Fruit fly (Drosophila melanogaster) whole organism, embryonic: Measurements from ENCODE around the gene CG32052.

Experiments used
- Asciz ChIP-seq: fragments of 200-800 bp; sonication (Bioruptor generic); optimal IDR thresholded peaks from 2 replicates; lab custom pipeline; 2017; ENCODE audit warnings: missing biosample characterization, mild to moderate bottlenecking, missing genetic modification characterization, missing genetic modification reagents
- CG10654 ChIP-seq: fragments of 200-800 bp; sonication (Bioruptor generic); optimal IDR thresholded peaks from 2 replicates; lab custom pipeline; 2016; ENCODE audit warnings: missing biosample characterization, missing genetic modification characterization
- CG12236 ChIP-seq: fragments of 200-800 bp; sonication (Bioruptor generic); optimal IDR thresholded peaks from 2 replicates; lab custom pipeline; 2016; ENCODE audit warnings: missing biosample characterization, missing genetic modification characterization
- CG12659 ChIP-seq: fragments of 200-800 bp; sonication (Bioruptor generic); optimal IDR thresholded peaks from 3 replicates; lab custom pipeline; 2017; ENCODE audit warnings: mild to moderate bottlenecking, missing biosample characterization, missing genetic modification reagents, missing genetic modification characterization
- CG13775 ChIP-seq: fragments of 200-800 bp; sonication (Bioruptor generic); optimal IDR thresholded peaks from 3 replicates; lab custom pipeline; 2017; ENCODE audit warnings: missing biosample characterization, mild to moderate bottlenecking, missing genetic modification characterization
- CG17359 ChIP-seq: fragments of 200-800 bp; sonication (Bioruptor generic); optimal IDR thresholded peaks from 3 replicates; lab custom pipeline; 2018; ENCODE audit warnings: missing biosample characterization, mild to moderate bottlenecking, missing genetic modification characterization, moderate library complexity
- CG17802 ChIP-seq: fragments of 200-800 bp; sonication (Bioruptor generic); optimal IDR thresholded peaks from 2 replicates; lab custom pipeline; 2018; ENCODE audit warnings: missing biosample characterization, mild to moderate bottlenecking, missing genetic modification characterization, moderate library complexity
- CG1792 ChIP-seq: fragments of 200-800 bp; sonication (Bioruptor generic); optimal IDR thresholded peaks from 2 replicates; lab custom pipeline; 2016; ENCODE audit warnings: missing biosample characterization, missing genetic modification characterization
- CG18619 ChIP-seq: fragments of 200-800 bp; sonication (Bioruptor generic); optimal IDR thresholded peaks from 3 replicates; lab custom pipeline; 2017; ENCODE audit warnings: missing biosample characterization, mild to moderate bottlenecking, missing genetic modification characterization
- CG32772 ChIP-seq: fragments of 200-800 bp; sonication (Bioruptor generic); IDR thresholded peaks from 2 replicates; pipeline ENCODE4 v1.3.6; 2022; ENCODE audit warnings: missing biosample characterization, missing genetic modification characterization
- CG4282 ChIP-seq: fragments of 200-800 bp; sonication (Bioruptor generic); optimal IDR thresholded peaks from 2 replicates; lab custom pipeline; 2016; ENCODE audit warnings: missing biosample characterization, missing genetic modification characterization
- CG6175 ChIP-seq: fragments of 200-800 bp; sonication (Bioruptor generic); IDR thresholded peaks from 3 replicates; pipeline ENCODE4 v1.3.6; 2022; ENCODE audit warnings: missing biosample characterization, missing genetic modification characterization
- CG8281 ChIP-seq: fragments of 200-800 bp; sonication (Bioruptor generic); optimal IDR thresholded peaks from 2 replicates; lab custom pipeline; 2018; ENCODE audit warnings: missing biosample characterization, mild to moderate bottlenecking, missing genetic modification characterization, moderate library complexity
- CG8924 ChIP-seq: fragments of 200-800 bp; optimal IDR thresholded peaks from 3 replicates; lab custom pipeline; 2019; ENCODE audit warnings: missing biosample characterization, mild to moderate bottlenecking, missing genetic modification characterization, moderate library complexity
- CG8944 ChIP-seq: fragments of 200-800 bp; sonication (Bioruptor generic); optimal IDR thresholded peaks from 3 replicates; lab custom pipeline; 2016; ENCODE audit warnings: missing biosample characterization, missing genetic modification characterization
- CrebB ChIP-seq: fragments of 200-800 bp; sonication (Bioruptor generic); optimal IDR thresholded peaks from 3 replicates; lab custom pipeline; 2018; ENCODE audit warnings: missing biosample characterization, mild to moderate bottlenecking, missing genetic modification characterization
- D19A ChIP-seq: fragments of 200-800 bp; optimal IDR thresholded peaks from 3 replicates; lab custom pipeline; 2019; ENCODE audit warnings: missing biosample characterization, mild to moderate bottlenecking, missing genetic modification characterization, moderate library complexity
- Dp ChIP-seq: fragments of 200-800 bp; sonication (Bioruptor generic); optimal IDR thresholded peaks from 2 replicates; lab custom pipeline; 2018; ENCODE audit warnings: missing biosample characterization, mild to moderate bottlenecking, missing genetic modification characterization, moderate library complexity
- Ets65A ChIP-seq: fragments of 200-800 bp; sonication (Bioruptor generic); peaks from one replicate; lab custom pipeline; 2016; ENCODE audit warnings: missing biosample characterization, missing genetic modification characterization
- Hey ChIP-seq: fragments of 200-800 bp; sonication (Bioruptor generic); optimal IDR thresholded peaks from 3 replicates; lab custom pipeline; 2018; ENCODE audit warnings: missing biosample characterization, mild to moderate bottlenecking, missing genetic modification characterization
- Hr39 ChIP-seq: fragments of >200 bp; optimal IDR thresholded peaks from 2 replicates; lab custom pipeline; 2017
- Meics ChIP-seq: fragments of 200-800 bp; sonication (Bioruptor generic); optimal IDR thresholded peaks from 2 replicates; lab custom pipeline; 2017; ENCODE audit warnings: missing biosample characterization, mild to moderate bottlenecking, missing genetic modification characterization
- NFAT ChIP-seq: fragments of 200-800 bp; sonication (Bioruptor generic); IDR thresholded peaks from 2 replicates; pipeline ENCODE4 v1.3.6; 2022; ENCODE audit warnings: missing biosample characterization, missing genetic modification characterization
- NK7.1 ChIP-seq: fragments of 200-800 bp; sonication (Bioruptor generic); optimal IDR thresholded peaks from 3 replicates; lab custom pipeline; 2016; ENCODE audit warnings: missing biosample characterization, missing genetic modification characterization
- Nf-YC ChIP-seq: fragments of 200-800 bp; optimal IDR thresholded peaks from 3 replicates; lab custom pipeline; 2019; ENCODE audit warnings: missing biosample characterization, mild to moderate bottlenecking, missing genetic modification characterization, moderate library complexity
- Oaz ChIP-seq: fragments of 200-800 bp; sonication (Bioruptor generic); IDR thresholded peaks from 2 replicates; pipeline ENCODE4 v1.3.6; 2022; ENCODE audit warnings: missing biosample characterization, missing genetic modification characterization
- Optix ChIP-seq: fragments of 200-800 bp; sonication (Bioruptor generic); IDR thresholded peaks from 3 replicates; pipeline ENCODE4 v1.3.6; 2022; ENCODE audit warnings: missing biosample characterization, missing genetic modification characterization
- PHDP ChIP-seq: fragments of 200-800 bp; sonication (Bioruptor generic); optimal IDR thresholded peaks from 3 replicates; lab custom pipeline; 2018; ENCODE audit warnings: missing biosample characterization, mild to moderate bottlenecking, missing genetic modification characterization, moderate library complexity
- Ptx1 ChIP-seq: fragments of 200-800 bp; sonication (Bioruptor generic); IDR thresholded peaks from 2 replicates; pipeline ENCODE4 v1.3.6; 2022; ENCODE audit warnings: missing biosample characterization, missing genetic modification characterization
- Sox100B ChIP-seq: fragments of 200-800 bp; sonication (Bioruptor generic); optimal IDR thresholded peaks from 3 replicates; lab custom pipeline; 2018; ENCODE audit warnings: missing biosample characterization, mild to moderate bottlenecking, missing genetic modification characterization
- Sox102F ChIP-seq: fragments of 200-800 bp; sonication (Bioruptor generic); optimal IDR thresholded peaks from 2 replicates; lab custom pipeline; 2018; ENCODE audit warnings: missing biosample characterization, mild to moderate bottlenecking, missing genetic modification characterization, moderate library complexity
- ab ChIP-seq: fragments of 200-800 bp; sonication (Bioruptor generic); optimal IDR thresholded peaks from 2 replicates; lab custom pipeline; 2016; ENCODE audit warnings: missing biosample characterization, missing genetic modification characterization
- abd-A ChIP-seq: fragments of 200-800 bp; sonication (Bioruptor generic); optimal IDR thresholded peaks from 3 replicates; lab custom pipeline; 2019; ENCODE audit warnings: missing biosample characterization, mild to moderate bottlenecking, missing genetic modification characterization, moderate library complexity
- ac ChIP-seq: fragments of 200-800 bp; sonication (Bioruptor generic); optimal IDR thresholded peaks from 3 replicates; lab custom pipeline; 2017; ENCODE audit warnings: missing biosample characterization, mild to moderate bottlenecking, missing genetic modification characterization
- cas ChIP-seq: fragments of 200-800 bp; sonication (Bioruptor generic); IDR thresholded peaks from 2 replicates; pipeline ENCODE4 v1.3.6; 2022; ENCODE audit warnings: missing biosample characterization, missing genetic modification characterization
- cg ChIP-seq: fragments of 200-800 bp; sonication (Bioruptor generic); optimal IDR thresholded peaks from 3 replicates; lab custom pipeline; 2019; ENCODE audit warnings: missing biosample characterization, mild to moderate bottlenecking, missing genetic modification characterization, moderate library complexity
- chm ChIP-seq: fragments of 200-800 bp; sonication (Bioruptor generic); IDR thresholded peaks from 2 replicates; pipeline ENCODE4 v1.3.6; 2022; ENCODE audit warnings: missing biosample characterization, missing genetic modification characterization
- crp ChIP-seq, 2 experiments: fragments of 200-800 bp; sonication (Bioruptor generic); optimal IDR thresholded peaks; 2 replicates in 1 of 2; 3 replicates in 1 of 2; lab custom pipeline; 2017; ENCODE audit warnings: missing biosample characterization in 2 of 2, missing genetic modification characterization in 2 of 2, mild to moderate bottlenecking in 1 of 2, moderate library complexity in 1 of 2
- danr ChIP-seq: fragments of 200-800 bp; sonication (Bioruptor generic); IDR thresholded peaks from 2 replicates; pipeline ENCODE4 v1.3.6; 2022; ENCODE audit warnings: missing biosample characterization, missing genetic modification characterization
- esg ChIP-seq: fragments of 200-800 bp; sonication (Bioruptor generic); conservative IDR thresholded peaks from 2 replicates; pipeline ENCODE4 v1.3.6; 2022; ENCODE audit warnings: missing biosample characterization, missing genetic modification characterization
- gce ChIP-seq: fragments of 200-800 bp; sonication (Bioruptor generic); IDR thresholded peaks from 3 replicates; pipeline ENCODE4 v1.3.6; 2022; ENCODE audit warnings: missing biosample characterization, missing genetic modification characterization
- gfzf ChIP-seq: fragments of 200-800 bp; sonication (Bioruptor generic); optimal IDR thresholded peaks from 2 replicates; lab custom pipeline; 2016; ENCODE audit warnings: missing biosample characterization, mild to moderate bottlenecking, missing genetic modification characterization, moderate library complexity
- gt ChIP-seq: fragments of 200-800 bp; sonication (Bioruptor generic); IDR thresholded peaks from 2 replicates; pipeline ENCODE4 v1.3.6; 2022; ENCODE audit warnings: missing biosample characterization, missing genetic modification characterization
- ind ChIP-seq: fragments of 200-800 bp; sonication (Bioruptor generic); optimal IDR thresholded peaks from 3 replicates; lab custom pipeline; 2016; ENCODE audit warnings: missing biosample characterization, missing genetic modification characterization
- lmd ChIP-seq: fragments of 200-800 bp; sonication (Bioruptor generic); IDR thresholded peaks from 2 replicates; pipeline ENCODE4 v1.3.6; 2022; ENCODE audit warnings: missing biosample characterization, missing genetic modification characterization
- pfk ChIP-seq: fragments of 200-800 bp; sonication (Bioruptor generic); optimal IDR thresholded peaks from 2 replicates; lab custom pipeline; 2018; ENCODE audit warnings: missing biosample characterization, mild to moderate bottlenecking, missing genetic modification characterization, moderate library complexity
- pita ChIP-seq: fragments of 200-800 bp; sonication (Bioruptor generic); optimal IDR thresholded peaks from 2 replicates; lab custom pipeline; 2017; ENCODE audit warnings: missing biosample characterization, mild to moderate bottlenecking, missing genetic modification characterization
- ranshi ChIP-seq: fragments of 200-800 bp; sonication (Bioruptor generic); IDR thresholded peaks from 2 replicates; pipeline ENCODE4 v1.3.6; 2022; ENCODE audit warnings: missing biosample characterization, missing genetic modification characterization
- sd ChIP-seq: fragments of 200-800 bp; sonication (Bioruptor generic); optimal IDR thresholded peaks from 3 replicates; lab custom pipeline; 2018; ENCODE audit warnings: missing biosample characterization, mild to moderate bottlenecking, missing genetic modification characterization, moderate library complexity
- tll ChIP-seq, 2 experiments: fragments of 200-800 bp in 1 of 2; fragments of >200 bp in 1 of 2; sonication (Bioruptor generic) in 1 of 2; optimal IDR thresholded peaks; 2 replicates each; lab custom pipeline; 2017 to 2019; ENCODE audit warnings: missing biosample characterization in 2 of 2, missing genetic modification characterization in 2 of 2, mild to moderate bottlenecking in 1 of 2, moderate library complexity in 1 of 2

The CG32052 gene

DNA sequence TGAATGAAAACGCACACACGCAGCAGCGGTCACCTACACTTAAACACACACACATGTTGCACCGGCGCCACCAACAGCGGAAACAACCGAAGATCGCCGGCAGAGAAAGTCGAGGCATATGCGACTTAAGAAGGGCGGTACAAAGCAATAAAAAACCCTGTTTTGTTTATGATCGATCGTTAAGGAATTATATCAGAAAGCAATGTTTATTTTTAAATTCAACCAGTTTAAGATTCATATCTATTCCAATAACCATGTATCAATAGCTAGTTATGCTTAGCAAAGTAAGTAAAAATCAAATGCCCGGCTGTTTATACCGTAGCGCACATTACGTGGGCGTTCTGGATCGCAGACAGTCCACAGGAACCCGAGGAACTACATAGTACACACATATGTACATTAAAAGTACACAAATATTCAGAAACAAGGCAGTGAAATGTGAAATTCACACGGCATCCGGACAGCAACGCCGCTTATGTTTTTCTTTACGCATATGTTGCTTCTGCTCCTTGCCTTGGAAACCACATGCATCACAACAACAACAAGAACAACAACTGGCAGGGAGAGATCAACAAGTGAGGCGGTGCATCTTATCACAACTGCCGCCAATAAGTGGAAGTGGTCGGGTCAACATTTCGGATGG, 69.1 kb downstream of the CG32052 start (continued):
- TF ChIP-seq NK7.1, result peak; percentile 93
- TF ChIP-seq CG1792, result peak; percentile 97
- peak; percentile 93 for TF ChIP-seq PHDP (tag; lab: Kevin White, UChicago)
- TF ChIP-seq Dp (GFP tag; lab: Kevin White, UChicago), result no peak
- peak; percentile 98 for TF ChIP-seq ind (GFP tag; lab: Kevin White, UChicago)
- peak; percentile 90 for TF ChIP-seq CG12659
- peak; percentile 95 for TF ChIP-seq CG13775 (GFP tag; lab: Kevin White, UChicago)
- peak; percentile 97 for TF ChIP-seq gt (GFP tag; lab: Robert Waterston, UW)
- TF ChIP-seq CG32772, result peak; percentile 97
- TF ChIP-seq Hey, result peak; percentile 74
- peak; percentile 97 for TF ChIP-seq lmd (GFP tag; lab: Robert Waterston, UW)
- peak; percentile 76 for TF ChIP-seq Nf-YC (tag; lab: Kevin White, UChicago)
- TF ChIP-seq Meics (GFP tag; lab: Kevin White, UChicago), result peak; percentile 92
- TF ChIP-seq CG8924 (tag; lab: Kevin White, UChicago), result peak; percentile 98
- TF ChIP-seq danr (GFP tag; lab: Robert Waterston, UW), result peak; percentile 94
- peak; percentile 98 for TF ChIP-seq Sox100B (GFP tag; lab: Kevin White, UChicago)
- peak; percentile 99 for TF ChIP-seq chm
- TF ChIP-seq Ptx1, result peak; percentile 97
- TF ChIP-seq CG10654 (GFP tag; lab: Kevin White, UChicago), result peak; percentile 98
- TF ChIP-seq CrebB (tag; lab: Kevin White, UChicago), result peak; percentile 91
- peak; percentile 58 for TF ChIP-seq abd-A (tag; lab: Kevin White, UChicago)
- TF ChIP-seq esg, result peak; percentile 96
- TF ChIP-seq tll (GFP tag; optimal IDR thresholded peaks at IDR 0.05; lab: Kevin White, UChicago), result peak in 1 of 2 experiments; percentile 97
- TF ChIP-seq NFAT (GFP tag; lab: Robert Waterston, UW), result peak; percentile 90
- TF ChIP-seq gce (GFP tag; lab: Robert Waterston, UW), result peak; percentile 99
- TF ChIP-seq CG17359, result peak; percentile 99
- TF ChIP-seq Optix (GFP tag; lab: Robert Waterston, UW), result peak; percentile 98
- peak; percentile 90 for TF ChIP-seq Oaz (GFP tag; lab: Robert Waterston, UW)
- no peak for TF ChIP-seq gfzf (GFP tag; lab: Kevin White, UChicago)
- TF ChIP-seq Ets65A (GFP tag; lab: Kevin White, UChicago), result peak; percentile 99
- no peak for TF ChIP-seq Hr39
- TF ChIP-seq ac (GFP tag; lab: Kevin White, UChicago), result peak; percentile 95
- peak; percentile 92 for TF ChIP-seq CG18619
- TF ChIP-seq CG12236, result peak; percentile 97
- TF ChIP-seq ranshi (GFP tag; lab: Robert Waterston, UW), result peak; percentile 93
- peak; percentile 12 to 67 for TF ChIP-seq crp (GFP tag; optimal IDR thresholded peaks at IDR 0.05; lab: Kevin White, UChicago)
- peak; percentile 94 for TF ChIP-seq ab (GFP tag; lab: Kevin White, UChicago)
- peak; percentile 80 for TF ChIP-seq sd (tag; lab: Kevin White, UChicago)
- TF ChIP-seq Asciz, result peak; percentile 98
- peak; percentile 88 for TF ChIP-seq cg (GFP tag; lab: Kevin White, UChicago)
- peak; percentile 89 for TF ChIP-seq CG6175 (GFP tag; lab: Robert Waterston, UW)
- peak; percentile 97 for TF ChIP-seq CG8944 (GFP tag; lab: Kevin White, UChicago)
- TF ChIP-seq pita (GFP tag; lab: Kevin White, UChicago), result no peak
- TF ChIP-seq CG17802 (tag; lab: Kevin White, UChicago), result peak; percentile 90
- TF ChIP-seq CG8281 (tag; lab: Kevin White, UChicago), result peak; percentile 86
- peak; percentile 96 for TF ChIP-seq D19A
- TF ChIP-seq CG4282 (GFP tag; lab: Kevin White, UChicago), result peak; percentile 81
- peak; percentile 73 for TF ChIP-seq cas (GFP tag; lab: Robert Waterston, UW)
- TF ChIP-seq pfk (GFP tag; lab: Kevin White, UChicago), result peak; percentile 45
- peak; percentile 96 for TF ChIP-seq Sox102F
